Fruit fly (Drosophila melanogaster) whole organism, adult: ENCODE measurements around the gene GC1.

ENCODE experiments used
- CG11617 ChIP-seq: fragments of 200-800 bp; sonication (Bioruptor generic); optimal IDR thresholded peaks from 2 replicates; lab custom pipeline; 2017; ENCODE audit warnings: mild to moderate bottlenecking, missing biosample characterization, missing genetic modification reagents, missing genetic modification characterization
- CG12768 ChIP-seq: fragments of 200-800 bp; sonication (Bioruptor generic); optimal IDR thresholded peaks from 2 replicates; lab custom pipeline; 2017; ENCODE audit warnings: missing biosample characterization, missing genetic modification characterization, mild to moderate bottlenecking, moderate library complexity, missing genetic modification reagents
- CG14711 ChIP-seq: fragments of 200-800 bp; sonication (Bioruptor generic); optimal IDR thresholded peaks from 2 replicates; lab custom pipeline; 2018; ENCODE audit warnings: missing biosample characterization, mild to moderate bottlenecking, missing genetic modification characterization, moderate library complexity
- CG1620 ChIP-seq: fragments of 200-800 bp; sonication (Bioruptor generic); optimal IDR thresholded peaks from 2 replicates; lab custom pipeline; 2016; ENCODE audit warnings: missing biosample characterization, missing genetic modification characterization
- CG33017 ChIP-seq: fragments of 200-800 bp; sonication (Bioruptor generic); optimal IDR thresholded peaks from 2 replicates; lab custom pipeline; 2018; ENCODE audit warnings: missing biosample characterization, mild to moderate bottlenecking, missing genetic modification characterization, moderate library complexity
- CG5204 ChIP-seq: fragments of 200-800 bp; sonication (Bioruptor generic); optimal IDR thresholded peaks from 2 replicates; lab custom pipeline; 2016; ENCODE audit warnings: missing biosample characterization, missing genetic modification characterization
- CG7045 ChIP-seq: fragments of 200-800 bp; sonication (Bioruptor generic); optimal IDR thresholded peaks from 2 replicates; lab custom pipeline; 2017; ENCODE audit warnings: missing biosample characterization, mild to moderate bottlenecking, missing genetic modification characterization
- CG7101 ChIP-seq: fragments of 200-800 bp; sonication (Bioruptor generic); optimal IDR thresholded peaks from 2 replicates; lab custom pipeline; 2018; ENCODE audit warnings: missing biosample characterization, mild to moderate bottlenecking, missing genetic modification characterization, moderate library complexity
- Clk ChIP-seq: fragments of 200-800 bp; sonication (Bioruptor generic); optimal IDR thresholded peaks from 2 replicates; lab custom pipeline; 2017; ENCODE audit warnings: missing biosample characterization, missing genetic modification characterization
- Crg-1 ChIP-seq: fragments of 200-800 bp; sonication (Bioruptor generic); optimal IDR thresholded peaks from 2 replicates; lab custom pipeline; 2016; ENCODE audit warnings: missing biosample characterization, missing genetic modification characterization
- Hr96 ChIP-seq: fragments of 200-800 bp; sonication (Bioruptor generic); optimal IDR thresholded peaks from 2 replicates; lab custom pipeline; 2016; ENCODE audit warnings: missing biosample characterization, missing genetic modification characterization
- Mnt ChIP-seq: fragments of 200-800 bp; sonication (Bioruptor generic); optimal IDR thresholded peaks from 2 replicates; lab custom pipeline; 2016; ENCODE audit warnings: missing biosample characterization, mild to moderate bottlenecking, missing genetic modification characterization
- bab1 ChIP-seq: fragments of 200-800 bp; sonication (Bioruptor generic); optimal IDR thresholded peaks from 3 replicates; lab custom pipeline; 2019; ENCODE audit warnings: missing biosample characterization, mild to moderate bottlenecking, missing genetic modification characterization, moderate library complexity
- cic ChIP-seq: fragments of 200-800 bp; sonication (Bioruptor generic); optimal IDR thresholded peaks from 2 replicates; lab custom pipeline; 2017; ENCODE audit warnings: missing biosample characterization, mild to moderate bottlenecking, missing genetic modification characterization, moderate library complexity
- cnc ChIP-seq, 2 experiments: fragments of >200 bp; optimal IDR thresholded peaks; 2 replicates each; lab custom pipeline; 2017
- kay ChIP-seq: fragments of 200-800 bp; sonication (Bioruptor generic); peaks from one replicate; lab custom pipeline; 2016; ENCODE audit warnings: missing biosample characterization, missing genetic modification characterization, borderline replicate concordance
- ovo ChIP-seq: fragments of 200-800 bp; sonication (Bioruptor generic); optimal IDR thresholded peaks from 2 replicates; lab custom pipeline; 2016; ENCODE audit warnings: missing biosample characterization, missing genetic modification characterization
- pad ChIP-seq: fragments of 200-800 bp; sonication (Bioruptor generic); optimal IDR thresholded peaks from 3 replicates; lab custom pipeline; 2017; ENCODE audit warnings: missing biosample characterization, missing genetic modification characterization, mild to moderate bottlenecking, moderate library complexity, missing genetic modification reagents
- tj ChIP-seq: fragments of 200-800 bp; sonication (Bioruptor generic); optimal IDR thresholded peaks from 3 replicates; lab custom pipeline; 2017; ENCODE audit warnings: missing biosample characterization, mild to moderate bottlenecking, missing genetic modification characterization, moderate library complexity
- toe ChIP-seq: fragments of 200-800 bp; sonication (Bioruptor generic); optimal IDR thresholded peaks from 2 replicates; lab custom pipeline; 2016; ENCODE audit warnings: missing biosample characterization, missing genetic modification characterization

The GC1 gene

DNA sequence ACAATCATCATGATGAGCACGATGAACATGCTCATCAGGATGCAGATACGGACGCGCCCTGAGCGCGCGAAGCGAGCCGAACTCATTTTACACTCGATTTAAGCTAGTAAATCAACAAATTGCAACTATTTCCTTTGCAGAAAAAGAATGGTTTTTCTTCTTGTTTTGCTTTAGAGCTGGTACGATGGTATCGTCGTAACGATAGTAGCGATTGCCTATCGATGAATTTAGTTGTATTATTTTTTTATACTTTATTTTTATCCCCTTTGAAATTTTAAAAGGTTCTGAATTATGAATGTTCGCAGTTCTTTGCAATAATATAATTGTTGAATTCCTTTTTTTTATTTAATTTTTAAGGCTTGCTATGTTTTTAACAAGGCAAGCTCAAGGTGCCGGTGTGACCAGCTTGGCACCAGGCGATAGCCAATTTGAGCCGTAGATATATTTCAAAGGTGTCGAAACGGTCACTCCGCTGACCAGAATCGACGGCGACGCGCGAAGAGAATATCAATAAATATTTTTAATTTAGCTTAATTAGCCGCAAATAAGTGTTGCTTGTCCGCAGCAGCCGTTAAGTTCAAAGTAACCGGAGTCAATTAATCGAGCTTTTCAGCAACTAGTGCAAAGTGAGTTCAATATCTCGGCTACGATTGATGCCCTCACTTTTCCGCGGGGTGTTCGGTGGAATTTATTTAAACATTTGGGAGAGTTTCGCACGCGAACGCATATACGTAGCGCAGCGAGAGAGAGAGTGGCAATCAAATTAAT is at the start of gene GC1, which contains the start of gene CG12213:
GC1 (plus strand) TSS at position 447 of the 768 bp plus-strand sequence.
CG12213 (minus strand) TSS at position 430 of the 768 bp plus-strand sequence.
- no peak for TF ChIP-seq CG33017 (tag; lab: Kevin White, UChicago)
- TF ChIP-seq CG7101 (tag; lab: Kevin White, UChicago), result peak; percentile 39
- no peak for TF ChIP-seq cnc (optimal IDR thresholded peaks at IDR 0.05; lab: Kevin White, UChicago)
- peak; percentile 30 for TF ChIP-seq CG14711 (tag; lab: Kevin White, UChicago)
- no peak for TF ChIP-seq ovo (GFP tag; lab: Kevin White, UChicago)
- TF ChIP-seq CG7045 (GFP tag; lab: Kevin White, UChicago), result no peak
- TF ChIP-seq toe, result peak; percentile 62
- no peak for TF ChIP-seq cic
- TF ChIP-seq Hr96 (GFP tag; lab: Kevin White, UChicago), result peak; percentile 7
- peak; percentile 53 for TF ChIP-seq CG5204 (GFP tag; lab: Kevin White, UChicago)
- peak; percentile 56 for TF ChIP-seq bab1
- peak; percentile 46 for TF ChIP-seq CG11617 (GFP tag; lab: Kevin White, UChicago)
- TF ChIP-seq CG1620, result peak; percentile 32
- no peak for TF ChIP-seq pad
- peak; percentile 24 for TF ChIP-seq Mnt

DNA sequence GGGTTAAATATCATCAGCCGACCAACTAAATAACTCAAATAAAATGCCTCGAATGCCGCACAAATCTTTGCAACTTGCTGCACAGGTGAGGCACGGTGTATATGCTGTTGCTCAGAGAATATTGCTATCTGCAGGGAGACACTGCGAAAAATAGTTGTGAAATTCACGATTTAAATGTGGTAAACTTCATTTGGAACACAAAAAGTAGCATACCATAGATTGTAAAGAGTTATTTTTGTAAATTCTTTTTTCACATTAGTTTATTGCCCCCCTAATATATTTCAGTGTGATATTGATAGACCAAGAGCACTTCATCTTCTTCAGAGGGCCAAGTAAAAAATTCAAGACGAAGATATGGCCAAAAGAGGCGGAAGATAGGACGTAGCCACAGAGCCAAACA is 46.9 kb upstream of the GC1 start:
- no peak for TF ChIP-seq CG33017 (tag; lab: Kevin White, UChicago)
- TF ChIP-seq toe, result no peak
- no peak for TF ChIP-seq ovo (GFP tag; lab: Kevin White, UChicago)
- no peak for TF ChIP-seq bab1

DNA sequence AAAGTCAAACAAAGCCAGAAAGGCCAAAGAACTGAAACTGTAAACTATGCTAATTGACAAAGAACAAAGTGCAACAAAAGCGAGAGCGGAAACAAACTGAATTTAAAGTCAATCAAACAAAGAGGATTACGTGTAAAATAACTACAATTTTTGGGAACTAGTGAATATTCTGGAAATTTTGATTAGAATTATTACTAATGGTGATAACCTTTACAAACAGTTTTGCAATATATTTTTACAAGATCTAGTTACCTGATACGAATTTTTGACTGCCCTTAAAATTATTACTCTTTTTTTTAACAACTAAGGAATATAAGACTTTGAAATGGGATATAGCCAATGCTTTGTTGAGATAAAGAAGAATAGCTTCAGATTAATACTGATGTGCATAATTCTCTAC is 36.5 kb upstream of the GC1 start, which contains the start of gene CG14731:
CG14731 (plus strand) TSS at position 301 of the 400 bp plus-strand sequence.
- TF ChIP-seq tj (GFP tag; lab: Kevin White, UChicago) (no peak), toe (no peak), cnc (optimal IDR thresholded peaks at IDR 0.05; lab: Kevin White, UChicago) (no peak), CG12768 (no peak), bab1 (no peak), kay (GFP tag; lab: Kevin White, UChicago) (no peak), CG1620 (no peak), CG33017 (tag; lab: Kevin White, UChicago) (no peak), ovo (GFP tag; lab: Kevin White, UChicago) (no peak), CG5204 (GFP tag; lab: Kevin White, UChicago) (no peak), CG7101 (tag; lab: Kevin White, UChicago) (no peak), CG11617 (GFP tag; lab: Kevin White, UChicago) (no peak), Crg-1 (no peak), Clk (GFP tag; lab: Kevin White, UChicago) (no peak), CG14711 (tag; lab: Kevin White, UChicago) (no peak), CG7045 (GFP tag; lab: Kevin White, UChicago) (no peak), pad (no peak)

DNA sequence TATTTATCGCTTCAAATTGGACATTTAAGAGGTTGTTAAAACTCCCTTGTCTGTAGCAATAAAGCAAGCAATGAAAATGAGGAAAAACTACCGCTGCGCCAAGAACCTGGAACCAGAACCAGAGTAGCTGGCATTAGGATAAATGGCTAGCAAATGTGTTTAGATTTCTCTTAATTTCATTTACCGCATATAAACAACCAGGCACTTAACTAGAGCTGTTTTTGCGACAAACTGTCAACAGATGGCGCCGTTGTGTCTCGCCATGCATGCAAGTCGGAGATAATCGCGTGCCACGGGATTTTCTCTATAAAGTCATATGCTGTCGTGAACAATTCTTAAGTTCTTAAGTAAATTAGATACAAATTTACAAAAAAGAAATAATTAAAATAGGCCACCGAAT is 33.6 kb upstream of the GC1 start:
- TF ChIP-seq Hr96 (GFP tag; lab: Kevin White, UChicago) (no peak), CG5204 (GFP tag; lab: Kevin White, UChicago) (no peak), CG1620 (no peak), CG12768 (no peak)

DNA sequence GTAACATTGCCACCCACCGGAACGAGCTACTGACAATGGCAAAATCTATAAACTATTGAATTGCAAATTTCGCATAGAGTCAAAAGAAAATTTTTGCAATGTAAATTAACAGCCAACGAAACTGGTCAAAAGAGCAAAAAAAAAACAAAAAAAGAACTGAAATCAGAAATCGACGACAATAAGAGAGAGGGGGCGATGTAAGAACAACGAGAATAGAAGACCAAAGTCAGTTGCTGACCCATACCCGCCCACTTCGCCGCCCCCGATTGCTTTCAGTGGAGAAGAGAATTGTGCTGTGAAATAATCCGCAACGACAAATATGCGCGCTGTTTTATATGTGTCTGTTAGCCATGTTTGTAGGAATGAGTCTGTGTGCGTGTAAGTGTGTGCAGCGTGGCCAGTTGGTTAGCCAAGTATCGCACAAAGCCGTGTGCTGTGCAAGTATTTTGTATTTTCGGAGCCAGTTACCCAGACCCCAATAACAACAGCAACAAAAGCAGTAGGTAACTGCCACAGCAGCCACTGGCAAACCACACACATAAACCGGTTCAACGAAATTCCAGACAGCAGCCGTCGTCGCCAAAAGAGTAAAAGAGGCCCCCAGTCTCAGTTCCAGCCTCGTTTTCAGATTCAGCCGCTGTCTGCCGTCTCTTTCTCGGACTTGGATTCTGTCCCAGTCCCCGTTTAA is 29.9 kb upstream of the GC1 start:
- TF ChIP-seq Hr96 (GFP tag; lab: Kevin White, UChicago) (no peak), CG5204 (GFP tag; lab: Kevin White, UChicago) (no peak), bab1 (no peak), CG11617 (GFP tag; lab: Kevin White, UChicago) (no peak), tj (GFP tag; lab: Kevin White, UChicago) (no peak), cic (no peak), ovo (GFP tag; lab: Kevin White, UChicago) (no peak), CG14711 (tag; lab: Kevin White, UChicago) (no peak), toe (no peak), CG33017 (tag; lab: Kevin White, UChicago) (no peak), pad (no peak), CG1620 (no peak), Crg-1 (no peak), Clk (GFP tag; lab: Kevin White, UChicago) (no peak), CG7101 (tag; lab: Kevin White, UChicago) (no peak)

DNA sequence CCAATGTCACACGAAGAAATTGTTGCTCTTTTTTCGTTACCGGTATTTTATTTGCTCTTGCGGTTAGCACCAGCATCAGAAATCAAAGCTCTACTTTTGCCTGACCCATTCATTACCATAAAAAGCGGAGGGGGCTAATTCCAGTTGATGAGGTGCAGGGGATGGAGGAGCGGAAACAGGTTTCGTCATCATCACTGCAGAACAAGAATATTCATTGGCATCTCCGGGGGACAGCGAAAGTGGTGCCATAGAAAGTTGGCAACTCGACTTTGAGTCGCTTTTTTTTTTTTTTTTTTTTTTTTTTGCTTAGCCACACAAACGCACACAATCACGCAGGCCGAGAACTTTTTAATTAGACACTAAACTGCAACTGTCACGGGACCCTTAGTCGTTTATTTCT is 26.4 kb upstream of the GC1 start:
- TF ChIP-seq CG1620 (no peak), ovo (GFP tag; lab: Kevin White, UChicago) (no peak), pad (no peak), cic (no peak), CG14711 (tag; lab: Kevin White, UChicago) (no peak), CG7101 (tag; lab: Kevin White, UChicago) (no peak), toe (no peak), CG33017 (tag; lab: Kevin White, UChicago) (no peak), Mnt (no peak), kay (GFP tag; lab: Kevin White, UChicago) (no peak), Hr96 (GFP tag; lab: Kevin White, UChicago) (no peak), CG7045 (GFP tag; lab: Kevin White, UChicago) (no peak), CG12768 (no peak), bab1 (no peak)
